Worm (Caenorhabditis elegans) whole organism, mixed stage, embryonic: ENCODE data around the gene grk-2.

Experiments
- nhr-12 ChIP-seq: fragments of 150-350 bp; optimal IDR thresholded peaks from 2 replicates; lab custom pipeline; 2014; ENCODE audit warnings: missing biosample characterization, missing genetic modification characterization
- pha-4 ChIP-seq: fragments of 150-350 bp; optimal IDR thresholded peaks from 2 replicates; lab custom pipeline; 2018; ENCODE audit warnings: missing biosample characterization, missing genetic modification reagents, missing genetic modification characterization
- unc-62 ChIP-seq: fragments of 150-350 bp; optimal IDR thresholded peaks from 2 replicates; lab custom pipeline; 2014; ENCODE audit warnings: missing biosample characterization, missing genetic modification reagents, missing genetic modification characterization

DNA sequence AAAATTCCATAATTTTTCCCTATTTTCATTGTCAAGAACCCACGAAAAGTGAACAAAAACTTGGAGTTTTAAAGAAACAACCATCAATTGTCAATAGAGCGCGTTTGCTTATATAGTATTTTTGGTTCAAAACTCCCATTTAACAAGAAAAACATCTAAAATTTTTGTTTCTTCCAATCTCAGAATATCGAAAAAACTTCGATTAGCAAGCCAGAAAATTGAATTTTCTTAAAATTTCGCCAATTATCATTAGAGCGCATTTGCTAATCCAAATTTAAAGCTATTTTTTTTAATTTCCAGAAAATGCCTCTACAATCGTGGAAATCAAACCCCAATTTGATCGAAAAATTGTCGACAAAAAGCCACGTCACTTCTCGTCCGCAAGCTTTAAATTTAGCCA is 29.5 kb upstream of the grk-2 start, which contains the start of gene orai-1:
- TF ChIP-seq unc-62 (GFP tag; lab: Kevin White, UChicago) = no peak
- TF ChIP-seq nhr-12 (tag; lab: Kevin White, UChicago) = no peak
- no peak for TF ChIP-seq pha-4 (tag; lab: Kevin White, UChicago)
